Worm (Caenorhabditis elegans) whole organism, L1 larva: ENCODE results near the gene C50E3.5.

ENCODE experiments used
- ceh-88 ChIP-seq: fragments of 200-800 bp; sonication (Bioruptor generic); IDR thresholded peaks from 2 replicates; pipeline ENCODE4 v1.3.6; 2022; ENCODE audit warnings: missing genetic modification characterization, missing compliant biosample characterization
- ces-1 ChIP-seq: fragments of 150-350 bp; optimal IDR thresholded peaks from 2 replicates; lab custom pipeline; 2014; ENCODE audit warnings: missing biosample characterization, missing genetic modification reagents, missing genetic modification characterization
- fkh-8 ChIP-seq: sonication (generic microtip); optimal IDR thresholded peaks from 2 replicates; lab custom pipeline; 2016; ENCODE audit warnings: mild to moderate bottlenecking, missing genetic modification characterization, missing compliant biosample characterization
- jun-1 ChIP-seq: fragments of 150-350 bp; optimal IDR thresholded peaks from 2 replicates; lab custom pipeline; 2014; ENCODE audit warnings: missing biosample characterization, missing genetic modification reagents, missing genetic modification characterization
- mep-1 ChIP-seq: fragments of 150-350 bp; optimal IDR thresholded peaks from 2 replicates; lab custom pipeline; 2014; ENCODE audit warnings: missing biosample characterization, missing genetic modification characterization
- nhr-11 ChIP-seq: fragments of 150-350 bp; optimal IDR thresholded peaks from 2 replicates; lab custom pipeline; 2014; ENCODE audit warnings: missing biosample characterization, missing genetic modification characterization
- nhr-237 ChIP-seq: fragments of 150-350 bp; optimal IDR thresholded peaks from 2 replicates; lab custom pipeline; 2014; ENCODE audit warnings: missing biosample characterization, missing genetic modification characterization
- nhr-28 ChIP-seq: fragments of 150-350 bp; optimal IDR thresholded peaks from 2 replicates; lab custom pipeline; 2014; ENCODE audit warnings: missing biosample characterization, missing genetic modification characterization
- nhr-77 ChIP-seq: fragments of 150-350 bp; optimal IDR thresholded peaks from 2 replicates; lab custom pipeline; 2014; ENCODE audit warnings: missing biosample characterization, missing genetic modification characterization
- ztf-4 ChIP-seq: fragments of 150-350 bp; optimal IDR thresholded peaks from 2 replicates; lab custom pipeline; 2014; ENCODE audit warnings: missing biosample characterization, missing genetic modification characterization

DNA sequence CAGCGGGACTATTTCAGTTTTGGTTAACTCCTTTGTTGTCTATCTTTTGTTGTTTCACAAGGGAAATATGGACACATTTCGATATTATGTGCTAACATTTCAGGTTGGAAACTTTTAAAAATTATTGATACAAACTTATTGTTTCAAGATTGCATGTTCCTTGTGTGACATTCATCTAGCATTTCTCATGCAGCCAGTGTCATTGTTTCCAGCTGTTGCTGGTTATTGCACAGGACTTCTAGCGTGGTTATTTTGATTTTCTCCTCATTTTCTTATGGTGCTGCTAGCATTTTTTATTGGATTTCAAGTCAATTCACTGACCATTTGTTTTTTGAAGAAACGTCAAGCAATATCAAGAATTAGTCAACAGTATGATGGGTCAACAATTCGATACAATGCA lies 31.9 kb upstream of the C50E3.5 start:
- no peak for TF ChIP-seq nhr-11 (tag; lab: Kevin White, UChicago)
- no peak for TF ChIP-seq nhr-237 (tag; lab: Kevin White, UChicago)
- TF ChIP-seq jun-1 (tag; lab: Kevin White, UChicago), result no peak
- TF ChIP-seq ztf-4, result no peak
- no peak for TF ChIP-seq nhr-77 (tag; lab: Kevin White, UChicago)
- TF ChIP-seq ces-1 (GFP tag; lab: Kevin White, UChicago), result no peak
- no peak for TF ChIP-seq nhr-28 (tag; lab: Kevin White, UChicago)
- no peak for TF ChIP-seq ceh-88
- TF ChIP-seq fkh-8 (tag; lab: Kevin White, UChicago), result no peak
- no peak for TF ChIP-seq mep-1 (tag; lab: Kevin White, UChicago)
